Worm (Caenorhabditis elegans) whole organism, early embryonic: Measurements from ENCODE around the gene ZK218.5.

Source experiments
- F13C5.2 ChIP-seq: sonication (generic microtip); optimal IDR thresholded peaks from 2 replicates; lab custom pipeline; 2017; ENCODE audit warnings: mild to moderate bottlenecking, missing genetic modification characterization, inconsistent platforms, missing compliant biosample characterization
- ceh-13 ChIP-seq: fragments of 200-800 bp; sonication (Bioruptor generic); optimal IDR thresholded peaks from 2 replicates; lab custom pipeline; 2018; ENCODE audit warnings: mild to moderate bottlenecking, missing genetic modification characterization, missing compliant biosample characterization
- flt-1 ChIP-seq: fragments of 200-800 bp; sonication (Bioruptor generic); IDR thresholded peaks from 2 replicates; pipeline ENCODE4 v1.3.6; 2022; ENCODE audit warnings: missing genetic modification characterization, missing compliant biosample characterization
- pes-1 ChIP-seq: fragments of 200-800 bp; sonication (Bioruptor generic); IDR thresholded peaks from 2 replicates; pipeline ENCODE4 v1.3.6; 2022; ENCODE audit warnings: missing genetic modification reagents, missing genetic modification characterization, missing compliant biosample characterization
- scrt-1 ChIP-seq: fragments of 200-800 bp; sonication (Bioruptor generic); IDR thresholded peaks from 2 replicates; pipeline ENCODE4 v1.3.6; 2022; ENCODE audit warnings: missing genetic modification characterization, missing compliant biosample characterization
- sea-1 ChIP-seq: fragments of 200-800 bp; sonication (Bioruptor generic); conservative IDR thresholded peaks from 2 replicates; pipeline ENCODE4 v1.3.6; 2022; ENCODE audit warnings: missing genetic modification characterization, missing compliant biosample characterization
- tbx-11 ChIP-seq: fragments of 200-800 bp; sonication (Bioruptor generic); IDR thresholded peaks from 2 replicates; pipeline ENCODE4 v1.3.6; 2022; ENCODE audit warnings: missing genetic modification characterization, missing compliant biosample characterization
- tra-4 ChIP-seq: sonication (generic microtip); optimal IDR thresholded peaks from 2 replicates; lab custom pipeline; 2017; ENCODE audit warnings: missing genetic modification characterization, missing compliant biosample characterization

DNA sequence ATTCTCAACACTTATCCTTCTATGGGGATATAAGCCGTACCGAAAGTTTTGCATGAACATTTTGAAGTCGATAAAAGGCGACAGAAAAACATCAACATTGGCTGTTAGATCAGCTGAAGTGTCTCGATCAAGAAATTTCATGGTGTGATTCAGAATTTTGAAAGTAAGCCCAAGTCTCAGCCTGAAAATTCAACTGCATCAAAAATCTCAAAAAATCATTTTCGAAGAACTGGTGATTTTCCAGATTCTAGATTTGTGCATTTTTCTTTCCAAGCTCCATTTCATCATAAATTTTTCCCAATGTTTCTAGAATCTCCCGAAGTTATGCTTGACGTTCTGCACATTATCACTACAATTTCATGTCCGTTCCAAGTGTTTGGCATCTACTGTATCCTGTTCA lies 36.3 kb upstream of the ZK218.5 start, which contains the start of gene srh-255:
- TF ChIP-seq ceh-13 (no peak), flt-1 (GFP tag; lab: Robert Waterston, UW) (no peak), pes-1 (no peak), tra-4 (tag; lab: Kevin White, UChicago) (no peak), F13C5.2 (tag; lab: Kevin White, UChicago) (no peak), scrt-1 (GFP tag; lab: Robert Waterston, UW) (no peak), tbx-11 (GFP tag; lab: Robert Waterston, UW) (no peak), sea-1 (GFP tag; lab: Robert Waterston, UW) (no peak)
